Worm (Caenorhabditis elegans) whole organism, L2 larva: Measurements from ENCODE around the gene clec-60.

Experiments
- C34F6.9 ChIP-seq: fragments of 150-350 bp; optimal IDR thresholded peaks from 2 replicates; lab custom pipeline; 2014; ENCODE audit warnings: missing biosample characterization, missing genetic modification characterization
- F13H6.1 ChIP-seq: sonication (generic microtip); optimal IDR thresholded peaks from 2 replicates; lab custom pipeline; 2016; ENCODE audit warnings: missing genetic modification characterization, missing compliant biosample characterization
- R02D3.7 ChIP-seq: fragments of 150-350 bp; optimal IDR thresholded peaks from 2 replicates; lab custom pipeline; 2014; ENCODE audit warnings: missing biosample characterization, missing genetic modification characterization
- Y55F3AM.14 ChIP-seq: fragments of 200-800 bp; sonication (Bioruptor generic); optimal IDR thresholded peaks from 2 replicates; lab custom pipeline; 2018; ENCODE audit warnings: mild to moderate bottlenecking, missing genetic modification characterization, missing compliant biosample characterization
- ZK546.5 ChIP-seq: sonication (generic microtip); optimal IDR thresholded peaks from 2 replicates; lab custom pipeline; 2017; ENCODE audit warnings: missing biosample characterization, missing genetic modification characterization
- alr-1 ChIP-seq: fragments of 150-350 bp; optimal IDR thresholded peaks from 2 replicates; lab custom pipeline; 2014; ENCODE audit warnings: missing biosample characterization, missing genetic modification characterization
- ceh-16 ChIP-seq: fragments of 150-350 bp; optimal IDR thresholded peaks from 2 replicates; lab custom pipeline; 2014; ENCODE audit warnings: missing biosample characterization, missing genetic modification characterization
- ceh-82 ChIP-seq: fragments of 150-350 bp; optimal IDR thresholded peaks from 2 replicates; lab custom pipeline; 2014; ENCODE audit warnings: missing biosample characterization, missing genetic modification characterization
- crh-2 ChIP-seq: sonication (generic microtip); optimal IDR thresholded peaks from 2 replicates; lab custom pipeline; 2017; ENCODE audit warnings: missing biosample characterization, missing genetic modification characterization
- egl-27 ChIP-seq: sonication (generic microtip); optimal IDR thresholded peaks from 3 replicates; lab custom pipeline; 2017; ENCODE audit warnings: missing biosample characterization, missing genetic modification reagents, missing genetic modification characterization
- elt-1 ChIP-seq: fragments of 150-350 bp; optimal IDR thresholded peaks from 2 replicates; lab custom pipeline; 2014; ENCODE audit warnings: missing biosample characterization, missing genetic modification characterization
- elt-3 ChIP-seq: sonication (generic microtip); optimal IDR thresholded peaks from 2 replicates; lab custom pipeline; 2017; ENCODE audit warnings: missing biosample characterization, missing genetic modification characterization
- fos-1 ChIP-seq: fragments of 150-350 bp; optimal IDR thresholded peaks from 2 replicates; lab custom pipeline; 2014; ENCODE audit warnings: missing biosample characterization, missing genetic modification characterization
- lin-11 ChIP-seq: fragments of 150-350 bp; sonication (generic microtip); optimal IDR thresholded peaks from 2 replicates; lab custom pipeline; 2014; ENCODE audit warnings: missing biosample characterization, missing genetic modification characterization, inconsistent platforms, mixed read lengths
- lin-13 ChIP-seq: fragments of 150-350 bp; optimal IDR thresholded peaks from 2 replicates; lab custom pipeline; 2014; ENCODE audit warnings: missing biosample characterization, missing genetic modification reagents, missing genetic modification characterization
- lin-39 ChIP-seq: fragments of 150-350 bp; optimal IDR thresholded peaks from 2 replicates; lab custom pipeline; 2014; ENCODE audit warnings: missing biosample characterization, missing genetic modification reagents, missing genetic modification characterization
- nhr-10 ChIP-seq: sonication (generic microtip); optimal IDR thresholded peaks from 2 replicates; lab custom pipeline; 2017; ENCODE audit warnings: missing biosample characterization, missing genetic modification characterization
- nhr-11 ChIP-seq: fragments of 150-350 bp; optimal IDR thresholded peaks from 2 replicates; lab custom pipeline; 2014; ENCODE audit warnings: missing biosample characterization, missing genetic modification characterization
- nhr-12 ChIP-seq: fragments of 150-350 bp; optimal IDR thresholded peaks from 2 replicates; lab custom pipeline; 2014; ENCODE audit warnings: missing biosample characterization, missing genetic modification characterization
- nhr-129 ChIP-seq: fragments of 150-350 bp; optimal IDR thresholded peaks from 2 replicates; lab custom pipeline; 2014; ENCODE audit warnings: missing biosample characterization, missing genetic modification characterization
- nhr-21 ChIP-seq: fragments of 150-350 bp; optimal IDR thresholded peaks from 2 replicates; lab custom pipeline; 2014; ENCODE audit warnings: missing biosample characterization, missing genetic modification characterization
- nhr-23 ChIP-seq: fragments of 150-350 bp; optimal IDR thresholded peaks from 2 replicates; lab custom pipeline; 2014; ENCODE audit warnings: missing biosample characterization, missing genetic modification reagents, missing genetic modification characterization
- nhr-237 ChIP-seq: fragments of 150-350 bp; optimal IDR thresholded peaks from 2 replicates; lab custom pipeline; 2014; ENCODE audit warnings: missing biosample characterization, missing genetic modification characterization
- nhr-25 ChIP-seq: fragments of 150-350 bp; sonication (generic microtip); optimal IDR thresholded peaks from 3 replicates; lab custom pipeline; 2014; ENCODE audit warnings: missing biosample characterization, missing genetic modification characterization
- nhr-6 ChIP-seq: fragments of 150-350 bp; optimal IDR thresholded peaks from 2 replicates; lab custom pipeline; 2014; ENCODE audit warnings: missing biosample characterization, missing genetic modification characterization
- peb-1 ChIP-seq: fragments of 150-350 bp; optimal IDR thresholded peaks from 2 replicates; lab custom pipeline; 2014; ENCODE audit warnings: missing biosample characterization, missing genetic modification characterization
- sem-4 ChIP-seq: fragments of 150-350 bp; optimal IDR thresholded peaks from 2 replicates; lab custom pipeline; 2014; ENCODE audit warnings: missing biosample characterization, missing genetic modification reagents, missing genetic modification characterization
- sma-3 ChIP-seq: sonication (generic microtip); optimal IDR thresholded peaks from 2 replicates; lab custom pipeline; 2016; ENCODE audit warnings: missing genetic modification reagents, missing genetic modification characterization, missing compliant biosample characterization
- sma-9 ChIP-seq, 2 experiments: fragments of 150-350 bp in 1 of 2; sonication (generic microtip) in 1 of 2; optimal IDR thresholded peaks; 2 replicates each; lab custom pipeline; 2014 to 2016; ENCODE audit warnings: missing genetic modification characterization in 2 of 2, mild to moderate bottlenecking in 1 of 2, missing biosample characterization in 1 of 2, missing compliant biosample characterization in 1 of 2, missing genetic modification reagents in 1 of 2, moderate library complexity in 1 of 2
- snpc-4 ChIP-seq: fragments of 150-350 bp; optimal IDR thresholded peaks from 2 replicates; lab custom pipeline; 2014; ENCODE audit warnings: missing biosample characterization, missing genetic modification characterization
- unc-39 ChIP-seq: fragments of 150-350 bp; optimal IDR thresholded peaks from 2 replicates; lab custom pipeline; 2014; ENCODE audit warnings: missing biosample characterization, missing genetic modification characterization
- unc-62 ChIP-seq: fragments of 150-350 bp; optimal IDR thresholded peaks from 2 replicates; lab custom pipeline; 2014; ENCODE audit warnings: missing biosample characterization, missing genetic modification reagents, missing genetic modification characterization
- ztf-11 ChIP-seq: sonication (generic microtip); optimal IDR thresholded peaks from 2 replicates; lab custom pipeline; 2017; ENCODE audit warnings: missing biosample characterization, missing genetic modification characterization

The clec-60 gene

DNA sequence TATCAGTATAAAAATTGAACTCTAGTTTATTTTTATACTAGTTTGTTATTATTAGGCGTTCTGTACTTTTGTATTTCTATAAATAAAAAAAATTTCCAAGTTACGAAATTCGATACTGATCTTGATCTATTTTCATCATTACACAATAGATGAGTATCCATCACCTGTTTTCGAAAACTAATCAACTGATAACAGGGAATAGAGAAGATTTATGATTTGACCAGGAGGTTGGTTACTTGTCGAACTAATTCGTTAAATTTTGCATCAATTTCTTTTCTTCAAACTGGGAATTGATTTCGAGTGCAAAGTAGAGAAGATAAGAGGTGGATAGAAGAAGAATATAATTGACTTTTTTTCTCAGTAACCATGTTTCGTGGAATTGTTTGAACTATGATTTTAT is 33.7 kb upstream of the clec-60 start:
- TF ChIP-seq sma-9 (GFP tag; optimal IDR thresholded peaks at IDR 0.05; lab: Kevin White, UChicago) (peak; percentile 50), sma-9 (tag; optimal IDR thresholded peaks at IDR 0.05; lab: Kevin White, UChicago) (no peak), fos-1 (tag; lab: Kevin White, UChicago) (peak; percentile 12), sma-3 (GFP tag; lab: Kevin White, UChicago) (peak; percentile 64), C34F6.9 (tag; lab: Kevin White, UChicago) (no peak), nhr-129 (tag; lab: Kevin White, UChicago) (peak; percentile 20), peb-1 (no peak), ceh-82 (tag; lab: Kevin White, UChicago) (no peak)

DNA sequence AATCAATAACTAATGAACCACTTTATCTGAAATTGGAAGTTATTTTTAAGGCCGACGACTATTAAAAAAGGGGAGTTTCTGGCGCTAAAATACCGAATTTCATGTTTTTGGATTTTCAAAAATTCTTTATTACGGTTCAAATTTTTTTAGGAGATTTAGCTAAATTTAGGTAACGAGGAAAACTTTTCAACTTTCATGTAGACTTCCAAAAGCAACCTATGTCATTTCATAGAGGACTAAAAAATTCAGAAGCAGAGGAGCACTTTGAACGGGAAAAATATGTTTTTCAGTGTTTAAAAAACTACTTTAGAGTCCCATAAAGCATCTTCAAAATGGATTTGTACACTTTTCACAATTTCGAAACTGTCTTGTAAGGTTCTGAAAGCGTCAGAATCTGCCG is 31.7 kb upstream of the clec-60 start:
- no peak for TF ChIP-seq lin-13 (GFP tag; lab: Kevin White, UChicago)
- no peak for TF ChIP-seq nhr-23
- TF ChIP-seq R02D3.7 (tag; lab: Kevin White, UChicago) = no peak
- TF ChIP-seq nhr-21 (tag; lab: Kevin White, UChicago) = no peak
- TF ChIP-seq unc-39 (tag; lab: Kevin White, UChicago) = no peak
- no peak for TF ChIP-seq nhr-237
- TF ChIP-seq ceh-16 (tag; lab: Kevin White, UChicago) = no peak
- no peak for TF ChIP-seq ztf-11 (tag; lab: Kevin White, UChicago)

DNA sequence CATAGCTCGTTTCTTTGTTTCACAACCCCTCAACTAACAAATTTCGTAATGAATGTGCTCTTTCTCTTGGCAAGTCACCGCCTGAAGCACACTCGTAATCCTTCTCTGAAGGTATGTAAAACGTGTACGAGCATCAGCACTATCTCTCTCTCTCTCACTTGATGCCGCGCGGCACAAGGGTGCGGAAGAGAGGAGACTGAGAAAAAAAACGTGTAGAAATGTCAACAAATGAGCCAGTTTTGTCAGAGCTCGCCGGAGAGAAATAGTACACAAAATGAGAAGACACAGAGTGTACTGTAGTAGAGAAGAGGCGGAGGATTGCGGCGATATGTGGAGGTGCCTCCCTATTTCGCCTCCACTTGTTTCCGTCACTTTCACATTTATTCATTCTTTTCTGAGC is 28.6 kb upstream of the clec-60 start, which contains the start of gene F59B10.3:
Gene F59B10.3, plus strand, starts transcription at position 301 of the 400 bp plus-strand sequence.
- TF ChIP-seq nhr-23 = no peak
- no peak for TF ChIP-seq nhr-12 (tag; lab: Kevin White, UChicago)
- peak; percentile 25 for TF ChIP-seq F13H6.1 (tag; lab: Kevin White, UChicago)

DNA sequence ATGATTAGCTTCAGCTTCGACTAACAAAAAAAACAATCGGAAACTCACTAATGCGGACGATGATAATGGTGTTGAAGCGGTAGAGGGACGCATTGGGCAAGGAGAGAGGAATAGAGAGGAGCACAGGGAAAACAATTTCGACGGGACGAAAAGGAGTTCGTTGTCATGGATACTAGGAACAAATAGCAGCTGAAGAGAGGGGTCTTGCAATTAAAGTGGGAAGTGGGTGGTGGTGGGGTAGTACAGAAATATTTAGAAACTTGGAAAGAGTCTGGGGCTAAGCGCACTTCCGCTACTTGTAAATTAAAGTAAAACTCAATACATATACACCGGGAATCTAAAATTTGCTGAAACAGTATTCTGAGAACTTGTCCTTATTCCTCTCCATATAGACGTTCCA is 28.1 kb upstream of the clec-60 start, which contains the start of gene F59B10.2:
Gene F59B10.2, minus strand, starts transcription at position 101 of the 400 bp plus-strand sequence.
- no peak for TF ChIP-seq snpc-4
- TF ChIP-seq ceh-82 (tag; lab: Kevin White, UChicago) = no peak
- no peak for TF ChIP-seq egl-27 (tag; lab: Kevin White, UChicago)
- TF ChIP-seq elt-1 (tag; lab: Kevin White, UChicago) = no peak
- no peak for TF ChIP-seq nhr-11
- TF ChIP-seq nhr-10 (tag; lab: Kevin White, UChicago) = no peak
- no peak for TF ChIP-seq nhr-23
- no peak for TF ChIP-seq nhr-237
- TF ChIP-seq crh-2 = no peak
- no peak for TF ChIP-seq Y55F3AM.14 (GFP tag; lab: Kevin White, UChicago)
- TF ChIP-seq sma-9 (GFP tag; optimal IDR thresholded peaks at IDR 0.05; lab: Kevin White, UChicago) = no peak
- no peak for TF ChIP-seq sma-9 (tag; optimal IDR thresholded peaks at IDR 0.05; lab: Kevin White, UChicago)
- TF ChIP-seq C34F6.9 (tag; lab: Kevin White, UChicago) = no peak
- no peak for TF ChIP-seq R02D3.7 (tag; lab: Kevin White, UChicago)
- no peak for TF ChIP-seq lin-39
- TF ChIP-seq nhr-6 (tag; lab: Kevin White, UChicago) = no peak
- no peak for TF ChIP-seq lin-11 (tag; lab: Kevin White, UChicago)
- no peak for TF ChIP-seq sem-4 (tag; lab: Kevin White, UChicago)
- no peak for TF ChIP-seq ceh-16 (tag; lab: Kevin White, UChicago)
- TF ChIP-seq ZK546.5 = no peak
- TF ChIP-seq lin-13 (GFP tag; lab: Kevin White, UChicago) = no peak

DNA sequence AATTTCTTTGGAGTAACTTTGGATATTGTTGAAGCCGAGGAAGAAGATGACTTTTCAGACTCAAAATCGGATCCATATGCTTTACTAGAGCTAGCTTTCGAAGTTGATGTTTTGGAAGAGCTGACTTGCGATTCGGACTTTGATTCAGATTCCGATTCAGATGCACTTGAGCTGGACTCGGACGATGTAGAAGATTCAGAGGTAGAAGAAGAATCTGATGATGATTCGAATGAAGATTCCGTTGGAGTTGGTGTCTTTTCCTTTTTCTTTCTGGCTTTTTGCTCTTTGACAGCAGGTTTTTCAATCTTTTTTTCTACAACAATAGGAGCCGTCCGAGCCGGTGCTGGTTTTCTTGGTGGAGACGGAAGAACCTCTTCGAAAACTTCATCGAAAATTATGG is 26.2 kb upstream of the clec-60 start:
- TF ChIP-seq unc-62 = no peak

DNA sequence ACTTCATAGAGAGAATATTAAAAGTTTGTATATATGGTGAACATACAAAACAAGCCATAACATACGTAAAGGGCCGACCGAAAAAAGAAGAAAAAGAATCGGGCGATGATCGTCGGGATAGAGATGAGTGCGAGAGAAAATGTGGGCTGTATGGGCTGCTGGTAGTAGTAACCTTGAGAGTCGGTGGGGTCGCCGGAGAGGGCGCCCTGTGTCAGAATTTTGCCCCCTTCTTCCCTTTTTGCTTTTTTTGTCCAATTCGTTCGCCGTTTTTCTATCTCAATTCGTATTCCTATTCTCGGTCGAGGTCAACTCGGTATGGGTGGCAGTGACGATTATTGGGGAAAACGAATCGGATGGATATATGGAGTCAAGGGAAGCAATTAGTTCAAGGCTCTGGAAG is 24.3 kb upstream of the clec-60 start:
- TF ChIP-seq nhr-25 (tag; lab: Kevin White, UChicago) = peak; percentile 1
- TF ChIP-seq elt-3 (tag; lab: Kevin White, UChicago) = no peak
- TF ChIP-seq nhr-23 = no peak
- no peak for TF ChIP-seq nhr-12 (tag; lab: Kevin White, UChicago)
- TF ChIP-seq F13H6.1 (tag; lab: Kevin White, UChicago) = no peak
- TF ChIP-seq nhr-11 = no peak
- no peak for TF ChIP-seq elt-1 (tag; lab: Kevin White, UChicago)
- TF ChIP-seq egl-27 (tag; lab: Kevin White, UChicago) = no peak
- TF ChIP-seq sma-9 (GFP tag; optimal IDR thresholded peaks at IDR 0.05; lab: Kevin White, UChicago) = peak; percentile 33
- TF ChIP-seq sma-9 (tag; optimal IDR thresholded peaks at IDR 0.05; lab: Kevin White, UChicago) = no peak
- no peak for TF ChIP-seq alr-1 (tag; lab: Kevin White, UChicago)
- TF ChIP-seq ceh-82 (tag; lab: Kevin White, UChicago) = no peak
- TF ChIP-seq ceh-16 (tag; lab: Kevin White, UChicago) = peak; percentile 25
